Worm (Caenorhabditis elegans) whole organism, L2 larva: ENCODE data around the gene F40C5.2.

Source experiments
- aly-2 ChIP-seq: fragments of 150-350 bp; optimal IDR thresholded peaks from 2 replicates; lab custom pipeline; 2014; ENCODE audit warnings: missing biosample characterization, missing genetic modification characterization
- ama-1 ChIP-seq: fragments of 150-350 bp; optimal IDR thresholded peaks from 2 replicates; lab custom pipeline; 2018; ENCODE audit warnings: inconsistent platforms
- dmd-4 ChIP-seq: sonication (generic microtip); optimal IDR thresholded peaks from 2 replicates; lab custom pipeline; 2017; ENCODE audit warnings: missing biosample characterization, missing genetic modification characterization
- nhr-6 ChIP-seq: fragments of 150-350 bp; optimal IDR thresholded peaks from 2 replicates; lab custom pipeline; 2014; ENCODE audit warnings: missing biosample characterization, missing genetic modification characterization
- snpc-4 ChIP-seq: fragments of 150-350 bp; optimal IDR thresholded peaks from 2 replicates; lab custom pipeline; 2014; ENCODE audit warnings: missing biosample characterization, missing genetic modification characterization

ce11 chrV:3580385-3580784, 9.6 kb downstream of the F40C5.2 start:
- TF ChIP-seq snpc-4 (tag; lab: Kevin White, UChicago): no peak
- no peak for TF ChIP-seq ama-1 (lab: Kevin White, UChicago)
- no peak for TF ChIP-seq aly-2 (tag; lab: Kevin White, UChicago)
- no peak for TF ChIP-seq nhr-6 (tag; lab: Kevin White, UChicago)
- no peak for TF ChIP-seq dmd-4 (tag; lab: Kevin White, UChicago)
